Worm (Caenorhabditis elegans): ENCODE results near the gene hpl-1.

Gene hpl-1

ce11 chrX:13294669-13295068 is 49.5 kb downstream of the hpl-1 start, which contains the start of gene srd-36:
Gene srd-36, minus strand, starts transcription at chrX:13294769.
- TF ChIP-seq hmg-4 (GFP tag; optimal IDR thresholded peaks at IDR 0.05) (no peak), ceh-36 (tag; optimal IDR thresholded peaks at IDR 0.05) (no peak), ets-7 (tag; optimal IDR thresholded peaks at IDR 0.05) (no peak), pes-1 (GFP tag; IDR thresholded peaks at IDR 0.05) (no peak), tra-4 (tag; optimal IDR thresholded peaks at IDR 0.05) (no peak)
